Fruit fly (Drosophila melanogaster): Measurements from ENCODE around the gene Tspo.
A peak's percentile ranks its signal among the peaks of the same experiment; 100 is the strongest.

Gene Tspo

dm6 chr2L:601848-602247 is 42.4 kb downstream of the Tspo start:
- TF ChIP-seq Jra (GFP tag; optimal IDR thresholded peaks at IDR 0.05) (no peak), lola (GFP tag; optimal IDR thresholded peaks at IDR 0.05) (no peak)

- TF ChIP-seq lola (GFP tag; optimal IDR thresholded peaks at IDR 0.05), result no peak
- TF ChIP-seq foxo (GFP tag; optimal IDR thresholded peaks at IDR 0.05), result peak in 1 of 2 experiments; percentile 59
- peak; percentile 15 for TF ChIP-seq Hr83 (GFP tag; optimal IDR thresholded peaks at IDR 0.05; ENCODE audit: poor library complexity, severe bottlenecking)
- TF ChIP-seq psq (GFP tag; optimal IDR thresholded peaks at IDR 0.05), result peak; percentile 34
- no peak for TF ChIP-seq jim (GFP tag; optimal IDR thresholded peaks at IDR 0.05)
- peak; percentile 77 for TF ChIP-seq brk (GFP tag; optimal IDR thresholded peaks at IDR 0.05)
- no peak for TF ChIP-seq Myc (optimal IDR thresholded peaks at IDR 0.05)
- no peak for TF ChIP-seq dl (GFP tag; optimal IDR thresholded peaks at IDR 0.05; ENCODE audit: insufficient read depth in 1 of 2, partially characterized antibody in 2 of 2)
- TF ChIP-seq Hnf4 (GFP tag; optimal IDR thresholded peaks at IDR 0.05), result peak; percentile 68
- TF ChIP-seq fru (GFP tag; optimal IDR thresholded peaks at IDR 0.05), result peak; percentile 45
- peak; percentile 12 for TF ChIP-seq ey (GFP tag; optimal IDR thresholded peaks at IDR 0.05)
- no peak for TF ChIP-seq Mio (GFP tag; optimal IDR thresholded peaks at IDR 0.05)
- TF ChIP-seq Dif (GFP tag; optimal IDR thresholded peaks at IDR 0.05; ENCODE audit: partially characterized antibody), result no peak
- peak; percentile 38 for TF ChIP-seq Jra (GFP tag; optimal IDR thresholded peaks at IDR 0.05)
- peak; percentile 51 for TF ChIP-seq OdsH (GFP tag; optimal IDR thresholded peaks at IDR 0.05)
- peak; percentile 38 for TF ChIP-seq dsf (GFP tag; optimal IDR thresholded peaks at IDR 0.05; ENCODE audit: borderline replicate concordance)
- TF ChIP-seq N (GFP tag; optimal IDR thresholded peaks at IDR 0.05), result no peak
- TF ChIP-seq tai (GFP tag; optimal IDR thresholded peaks at IDR 0.05), result peak; percentile 76
- TF ChIP-seq br (GFP tag; optimal IDR thresholded peaks at IDR 0.05), result peak; percentile 6
- TF ChIP-seq h (GFP tag; optimal IDR thresholded peaks at IDR 0.05), result peak; percentile 33
- TF ChIP-seq HLH106 (tag; optimal IDR thresholded peaks at IDR 0.05), result peak; percentile 54
- peak; percentile 53 for TF ChIP-seq rgr (GFP tag; optimal IDR thresholded peaks at IDR 0.05)
- no peak for TF ChIP-seq Abd-B (GFP tag; optimal IDR thresholded peaks at IDR 0.05)
- peak; percentile 27 for TF ChIP-seq GATAd (GFP tag; optimal IDR thresholded peaks at IDR 0.05)
- peak; percentile 25 for TF ChIP-seq dmrt93B (GFP tag; optimal IDR thresholded peaks at IDR 0.05)
- peak; percentile 17 for TF ChIP-seq CG9705 (GFP tag; optimal IDR thresholded peaks at IDR 0.05)
- peak; percentile 42 for TF ChIP-seq sv (GFP tag; optimal IDR thresholded peaks at IDR 0.05)
- TF ChIP-seq pan (optimal IDR thresholded peaks at IDR 0.05), result no peak
These were observed 43.0 kb downstream of the Tspo start, which contains the start of gene CG13689 for dm6 chr2L:602439-602879. Gene CG13689 (plus strand): TSS chr2L:602813.

dm6 chr2L:604060-604459 is 44.6 kb downstream of the Tspo start:
- TF ChIP-seq Sp1 (GFP tag; optimal IDR thresholded peaks at IDR 0.05) (no peak), psq (GFP tag; optimal IDR thresholded peaks at IDR 0.05) (no peak), br (GFP tag; optimal IDR thresholded peaks at IDR 0.05) (no peak), Vsx2 (GFP tag; optimal IDR thresholded peaks at IDR 0.05; ENCODE audit: partially characterized antibody) (no peak), ey (GFP tag; optimal IDR thresholded peaks at IDR 0.05) (no peak), rgr (GFP tag; optimal IDR thresholded peaks at IDR 0.05) (no peak), sv (GFP tag; optimal IDR thresholded peaks at IDR 0.05) (no peak), Myc (optimal IDR thresholded peaks at IDR 0.05) (no peak), dl (GFP tag; optimal IDR thresholded peaks at IDR 0.05; ENCODE audit: insufficient read depth in 1 of 2, partially characterized antibody in 2 of 2) (no peak), CG9705 (GFP tag; optimal IDR thresholded peaks at IDR 0.05) (no peak), dmrt93B (GFP tag; optimal IDR thresholded peaks at IDR 0.05) (no peak), CG32264 (GFP tag; optimal IDR thresholded peaks at IDR 0.05) (no peak), tai (GFP tag; optimal IDR thresholded peaks at IDR 0.05) (no peak), Hr78 (GFP tag; optimal IDR thresholded peaks at IDR 0.05) (no peak), Abd-B (GFP tag; optimal IDR thresholded peaks at IDR 0.05) (no peak), HLH106 (tag; optimal IDR thresholded peaks at IDR 0.05) (no peak), Dif (GFP tag; optimal IDR thresholded peaks at IDR 0.05; ENCODE audit: partially characterized antibody) (no peak), OdsH (GFP tag; optimal IDR thresholded peaks at IDR 0.05) (no peak), h (GFP tag; optimal IDR thresholded peaks at IDR 0.05) (no peak), Dfd (GFP tag; optimal IDR thresholded peaks at IDR 0.05) (no peak)

dm6 chr2L:606165-606564 is 46.8 kb downstream of the Tspo start:
- TF ChIP-seq sage (GFP tag; optimal IDR thresholded peaks at IDR 0.05), result no peak
- TF ChIP-seq rgr (GFP tag; optimal IDR thresholded peaks at IDR 0.05), result peak; percentile 70
- peak; percentile 39 for TF ChIP-seq Jra (GFP tag; optimal IDR thresholded peaks at IDR 0.05)
- TF ChIP-seq fru (GFP tag; optimal IDR thresholded peaks at IDR 0.05), result peak; percentile 63
- TF ChIP-seq usp (GFP tag; optimal IDR thresholded peaks at IDR 0.05), result no peak
- TF ChIP-seq Abd-B (GFP tag; optimal IDR thresholded peaks at IDR 0.05), result no peak
- TF ChIP-seq OdsH (GFP tag; optimal IDR thresholded peaks at IDR 0.05), result peak; percentile 79
- TF ChIP-seq CrebA (GFP tag; optimal IDR thresholded peaks at IDR 0.05; ENCODE audit: borderline replicate concordance), result no peak
- peak; percentile 65 for TF ChIP-seq tai (GFP tag; optimal IDR thresholded peaks at IDR 0.05)
- TF ChIP-seq pan (optimal IDR thresholded peaks at IDR 0.05), result no peak
- no peak for TF ChIP-seq dl (GFP tag; optimal IDR thresholded peaks at IDR 0.05; ENCODE audit: insufficient read depth in 1 of 2, partially characterized antibody in 2 of 2)
- TF ChIP-seq sv (GFP tag; optimal IDR thresholded peaks at IDR 0.05), result no peak
- no peak for TF ChIP-seq Hr83 (GFP tag; optimal IDR thresholded peaks at IDR 0.05; ENCODE audit: poor library complexity, severe bottlenecking)
- TF ChIP-seq psq (GFP tag; optimal IDR thresholded peaks at IDR 0.05), result peak; percentile 55
- no peak for TF ChIP-seq Mio (GFP tag; optimal IDR thresholded peaks at IDR 0.05)
- TF ChIP-seq brk (GFP tag; optimal IDR thresholded peaks at IDR 0.05), result peak; percentile 42
- peak; percentile 59 for TF ChIP-seq ey (GFP tag; optimal IDR thresholded peaks at IDR 0.05)
- TF ChIP-seq GATAd (GFP tag; optimal IDR thresholded peaks at IDR 0.05), result no peak
- peak; percentile 37 for TF ChIP-seq woc (GFP tag; optimal IDR thresholded peaks at IDR 0.05)
- TF ChIP-seq Hr78 (GFP tag; optimal IDR thresholded peaks at IDR 0.05), result no peak
- TF ChIP-seq foxo (GFP tag; optimal IDR thresholded peaks at IDR 0.05), result peak in 1 of 2 experiments; percentile 67
- TF ChIP-seq Rel (GFP tag; optimal IDR thresholded peaks at IDR 0.05), result no peak
- no peak for TF ChIP-seq Rel (tag; optimal IDR thresholded peaks at IDR 0.05)
- no peak for TF ChIP-seq Dfd (GFP tag; optimal IDR thresholded peaks at IDR 0.05)
- TF ChIP-seq h (GFP tag; optimal IDR thresholded peaks at IDR 0.05), result peak; percentile 70
- TF ChIP-seq Vsx2 (GFP tag; optimal IDR thresholded peaks at IDR 0.05; ENCODE audit: partially characterized antibody), result no peak
- no peak for TF ChIP-seq dsf (GFP tag; optimal IDR thresholded peaks at IDR 0.05; ENCODE audit: borderline replicate concordance)
- TF ChIP-seq CG32264 (GFP tag; optimal IDR thresholded peaks at IDR 0.05), result peak; percentile 28
- TF ChIP-seq CG9705 (GFP tag; optimal IDR thresholded peaks at IDR 0.05), result peak; percentile 57
